Worm (Caenorhabditis elegans): Measurements from ENCODE around the gene C37E2.2.

Gene C37E2.2

ce11 chrX:14164234-14164633, 11.6 kb upstream of the C37E2.2 start, which contains the start of gene vha-20:
Gene vha-20, minus strand, starts transcription at chrX:14164506.
- TF ChIP-seq lag-1 (GFP tag; IDR thresholded peaks at IDR 0.05) = no peak
- TF ChIP-seq chd-7 (tag; optimal IDR thresholded peaks at IDR 0.05) = peak; percentile 55
- peak; percentile 25 for TF ChIP-seq zim-3 (tag; optimal IDR thresholded peaks at IDR 0.05)
- TF ChIP-seq repo-1 (tag; optimal IDR thresholded peaks at IDR 0.05) = peak; percentile 11
- TF ChIP-seq nhr-179 (tag; optimal IDR thresholded peaks at IDR 0.05) = no peak
- TF ChIP-seq cebp-1 (GFP tag; IDR thresholded peaks at IDR 0.05) = no peak
- peak; percentile 13 for TF ChIP-seq cebp-1 (tag; optimal IDR thresholded peaks at IDR 0.05)
- TF ChIP-seq rec-8 (tag; optimal IDR thresholded peaks at IDR 0.05) = no peak
- no peak for TF ChIP-seq F49E8.2 (tag; optimal IDR thresholded peaks at IDR 0.05; ENCODE audit: insufficient read depth)
- TF ChIP-seq lsl-1 (GFP tag; optimal IDR thresholded peaks at IDR 0.05) = no peak
- TF ChIP-seq Y67H2A.10 (GFP tag; conservative IDR thresholded peaks at IDR 0.05) = no peak
- TF ChIP-seq ceh-40 (GFP tag; IDR thresholded peaks at IDR 0.05) = no peak
- peak; percentile 52; the same call in 1 of the 2 replicates for TF ChIP-seq Y53G8AR.9 (GFP tag; conservative IDR thresholded peaks at IDR 0.05)
- no peak for TF ChIP-seq ztf-28 (GFP tag; IDR thresholded peaks at IDR 0.05)
- peak; percentile 35; the same call in 1 of the 2 replicates for TF ChIP-seq B0336.3 (GFP tag; IDR thresholded peaks at IDR 0.05)
- TF ChIP-seq mcd-1 (GFP tag; IDR thresholded peaks at IDR 0.05) = peak; percentile 33; the same call in 1 of the 2 replicates
- TF ChIP-seq fkh-3 (tag; optimal IDR thresholded peaks at IDR 0.05) = no peak
- TF ChIP-seq zfh-2 (GFP tag; conservative IDR thresholded peaks at IDR 0.05) = 0 out of 2 replicates have a peak, but pooled peaks have one; percentile 8
- no peak for TF ChIP-seq nhr-90 (tag; optimal IDR thresholded peaks at IDR 0.05)
- TF ChIP-seq egl-44 (GFP tag; IDR thresholded peaks at IDR 0.05) = 0 out of 2 replicates have a peak, but pooled peaks have one; percentile 19
- TF ChIP-seq let-607 (tag; optimal IDR thresholded peaks at IDR 0.05) = peak in 1 of 2 experiments; percentile 16
- peak; percentile 13 for TF ChIP-seq F52B5.7 (tag; optimal IDR thresholded peaks at IDR 0.05)
- TF ChIP-seq ztf-3 (GFP tag; optimal IDR thresholded peaks at IDR 0.05) = no peak
- TF ChIP-seq madf-8 (GFP tag; conservative IDR thresholded peaks at IDR 0.05) = no peak
- peak; percentile 25; the same call in 1 of the 2 replicates for TF ChIP-seq Y56A3A.18 (GFP tag; IDR thresholded peaks at IDR 0.05)
- 0 out of 2 replicates have a peak, but pooled peaks have one; percentile 6 for TF ChIP-seq Y95B8A.8 (GFP tag; IDR thresholded peaks at IDR 0.05)
- TF ChIP-seq snpc-4 (GFP tag; optimal IDR thresholded peaks at IDR 0.05) = no peak
- peak in 1 of 4 experiments; percentile 8 for TF ChIP-seq snpc-4 (tag; optimal IDR thresholded peaks at IDR 0.05)
- no peak for TF ChIP-seq nfya-1 (tag; optimal IDR thresholded peaks at IDR 0.05; ENCODE audit: borderline replicate concordance, insufficient read depth)

ce11 chrX:14165156-14165555, 10.7 kb upstream of the C37E2.2 start:
- TF ChIP-seq nhr-90 (tag; optimal IDR thresholded peaks at IDR 0.05) = no peak
- 0 out of 2 replicates have a peak, but pooled peaks have one; percentile 44 for TF ChIP-seq cebp-2 (GFP tag; IDR thresholded peaks at IDR 0.05)

- peak; percentile 85 for TF ChIP-seq C06A6.2 (GFP tag; conservative IDR thresholded peaks at IDR 0.05)
- TF ChIP-seq lsl-1 (GFP tag; optimal IDR thresholded peaks at IDR 0.05) = no peak
- TF ChIP-seq T26A5.8 (tag; optimal IDR thresholded peaks at IDR 0.05) = no peak
- peak; percentile 91 for TF ChIP-seq hmg-1.2 (GFP tag; IDR thresholded peaks at IDR 0.05)
- TF ChIP-seq ekl-4 (GFP tag; IDR thresholded peaks at IDR 0.05) = peak; percentile 92
- TF ChIP-seq somi-1 (GFP tag; optimal IDR thresholded peaks at IDR 0.05) = peak; percentile 69
- TF ChIP-seq F57C9.4 (tag; optimal IDR thresholded peaks at IDR 0.05) = no peak
- TF ChIP-seq hlh-12 (tag; optimal IDR thresholded peaks at IDR 0.05) = no peak
- peak; percentile 72; the same call in 1 of the 2 replicates for TF ChIP-seq pbrm-1 (GFP tag; IDR thresholded peaks at IDR 0.05)
- peak; percentile 82 for TF ChIP-seq athp-1 (tag; optimal IDR thresholded peaks at IDR 0.05)
- peak; percentile 86; the same call in 1 of the 2 replicates for TF ChIP-seq nfyb-1 (GFP tag; IDR thresholded peaks at IDR 0.05)
- peak; percentile 64 for TF ChIP-seq gei-17 (GFP tag; optimal IDR thresholded peaks at IDR 0.05)
- peak; percentile 90 for TF ChIP-seq lin-40 (tag; optimal IDR thresholded peaks at IDR 0.05)
- TF ChIP-seq sea-2 (GFP tag; IDR thresholded peaks at IDR 0.05) = no peak
- no peak for TF ChIP-seq zim-3 (tag; optimal IDR thresholded peaks at IDR 0.05)
- TF ChIP-seq ceh-100 (GFP tag; IDR thresholded peaks at IDR 0.05) = no peak
- peak; percentile 68 for TF ChIP-seq pha-4 (tag; optimal IDR thresholded peaks at IDR 0.05)
- no peak for TF ChIP-seq ztf-6 (GFP tag; IDR thresholded peaks at IDR 0.05)
- TF ChIP-seq ztf-28 (GFP tag; IDR thresholded peaks at IDR 0.05) = no peak
Observed at ce11 chrX:14169569-14170031, 6.2 kb upstream of the C37E2.2 start, which contains the start of gene sym-4. Gene sym-4, minus strand, starts transcription at chrX:14169619.

Data from whole organism, young adult.